Worm (Caenorhabditis elegans): ENCODE data around the gene aldo-1.

DNA sequence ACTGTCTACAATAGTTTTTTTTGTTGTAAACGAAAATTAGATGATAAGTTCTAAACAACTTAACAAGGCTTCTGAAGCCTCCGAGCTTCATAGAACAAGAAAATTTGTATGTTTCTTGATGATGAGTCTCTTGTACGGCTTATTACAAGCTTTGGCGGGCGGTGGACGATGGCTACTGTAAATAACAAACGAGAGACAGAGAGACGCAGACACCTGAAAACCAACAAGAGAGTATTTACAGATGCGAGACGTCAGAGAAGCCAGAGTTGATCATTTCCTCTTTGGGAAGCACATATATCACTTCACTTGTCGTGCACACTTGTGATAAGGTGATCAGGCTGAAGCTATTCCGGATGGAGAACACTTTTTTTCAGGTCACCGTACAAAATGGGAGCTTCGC lies 33.9 kb downstream of the aldo-1 start:
- TF ChIP-seq unc-39 (tag; optimal IDR thresholded peaks at IDR 0.05) (no peak), nfya-1 (tag; optimal IDR thresholded peaks at IDR 0.05; ENCODE audit: insufficient read depth) (no peak), fos-1 (tag; optimal IDR thresholded peaks at IDR 0.05) (no peak), nhr-76 (tag; optimal IDR thresholded peaks at IDR 0.05) (no peak), ceh-82 (tag; optimal IDR thresholded peaks at IDR 0.05) (no peak), nhr-237 (tag; optimal IDR thresholded peaks at IDR 0.05) (no peak), mml-1 (tag; optimal IDR thresholded peaks at IDR 0.05) (no peak), ztf-11 (tag; optimal IDR thresholded peaks at IDR 0.05) (no peak), ZK546.5 (tag; optimal IDR thresholded peaks at IDR 0.05) (no peak), elt-1 (tag; optimal IDR thresholded peaks at IDR 0.05) (no peak)

Data from whole organism, L3 larva.